Worm (Caenorhabditis elegans): ENCODE results near the gene slc-36.1.

- TF ChIP-seq flt-1 (GFP tag; IDR thresholded peaks at IDR 0.05) (no peak), ztf-23 (GFP tag; IDR thresholded peaks at IDR 0.05) (no peak), T22C8.4 (GFP tag; IDR thresholded peaks at IDR 0.05) (no peak), klf-2 (GFP tag; conservative IDR thresholded peaks at IDR 0.05) (no peak)
Observed at ce11 chrIII:13350964-13351363, 43.7 kb downstream of the slc-36.1 start.
